Fruit fly (Drosophila melanogaster): Measurements from ENCODE around the gene Cmpk.
A peak's percentile ranks its signal among the peaks of the same experiment; 100 is the strongest.

- no peak for TF ChIP-seq fd59A (GFP tag; optimal IDR thresholded peaks at IDR 0.05)
- TF ChIP-seq CG6854 (GFP tag; optimal IDR thresholded peaks at IDR 0.05), result peak; percentile 93
- peak; percentile 69 for TF ChIP-seq topi (GFP tag; optimal IDR thresholded peaks at IDR 0.05)
- peak; percentile 35 for TF ChIP-seq dsx (GFP tag; optimal IDR thresholded peaks at IDR 0.05; ENCODE audit: poor library complexity, severe bottlenecking)
- TF ChIP-seq pdm3 (GFP tag; optimal IDR thresholded peaks at IDR 0.05), result peak; percentile 52
- TF ChIP-seq Eip78C (GFP tag), result peak; percentile 95
- peak; percentile 40; the same call in 1 of the 2 replicates for TF ChIP-seq CG15336 (GFP tag; IDR thresholded peaks at IDR 0.05)
- peak; percentile 78 for TF ChIP-seq net (GFP tag; optimal IDR thresholded peaks at IDR 0.05)
- no peak for TF ChIP-seq CG10669 (GFP tag; optimal IDR thresholded peaks at IDR 0.05)
- no peak for TF ChIP-seq Sox102F (GFP tag; optimal IDR thresholded peaks at IDR 0.05)
- TF ChIP-seq achi (GFP tag; optimal IDR thresholded peaks at IDR 0.05), result peak; percentile 70
- peak in 1 of 2 experiments; percentile 58 for TF ChIP-seq salr (GFP tag; optimal IDR thresholded peaks at IDR 0.05)
- TF ChIP-seq dac (GFP tag; optimal IDR thresholded peaks at IDR 0.05), result peak; percentile 26
These were observed at the start of gene Cmpk for dm6 chr3R:26055214-26055632.

Data from whole organism, prepupa.